Worm (Caenorhabditis elegans) whole organism, L2 larva: ENCODE results near the gene C49G7.12.

Experiments used
- F13H6.1 ChIP-seq: sonication (generic microtip); optimal IDR thresholded peaks from 2 replicates; lab custom pipeline; 2016; ENCODE audit warnings: missing genetic modification characterization, missing compliant biosample characterization
- R02D3.7 ChIP-seq: fragments of 150-350 bp; optimal IDR thresholded peaks from 2 replicates; lab custom pipeline; 2014; ENCODE audit warnings: missing biosample characterization, missing genetic modification characterization
- Y55F3AM.14 ChIP-seq: fragments of 200-800 bp; sonication (Bioruptor generic); optimal IDR thresholded peaks from 2 replicates; lab custom pipeline; 2018; ENCODE audit warnings: mild to moderate bottlenecking, missing genetic modification characterization, missing compliant biosample characterization
- ZK546.5 ChIP-seq: sonication (generic microtip); optimal IDR thresholded peaks from 2 replicates; lab custom pipeline; 2017; ENCODE audit warnings: missing biosample characterization, missing genetic modification characterization
- alr-1 ChIP-seq: fragments of 150-350 bp; optimal IDR thresholded peaks from 2 replicates; lab custom pipeline; 2014; ENCODE audit warnings: missing biosample characterization, missing genetic modification characterization
- ama-1 ChIP-seq: fragments of 150-350 bp; optimal IDR thresholded peaks from 2 replicates; lab custom pipeline; 2018; ENCODE audit warnings: inconsistent platforms
- blmp-1 ChIP-seq: sonication (generic microtip); optimal IDR thresholded peaks from 2 replicates; lab custom pipeline; 2017; ENCODE audit warnings: missing genetic modification characterization, mild to moderate bottlenecking, missing compliant biosample characterization, antibody characterized with exemption, moderate library complexity; ENCODE audit not compliant: insufficient read depth
- ceh-16 ChIP-seq: fragments of 150-350 bp; optimal IDR thresholded peaks from 2 replicates; lab custom pipeline; 2014; ENCODE audit warnings: missing biosample characterization, missing genetic modification characterization
- crh-2 ChIP-seq: sonication (generic microtip); optimal IDR thresholded peaks from 2 replicates; lab custom pipeline; 2017; ENCODE audit warnings: missing biosample characterization, missing genetic modification characterization
- egl-27 ChIP-seq: sonication (generic microtip); optimal IDR thresholded peaks from 3 replicates; lab custom pipeline; 2017; ENCODE audit warnings: missing biosample characterization, missing genetic modification reagents, missing genetic modification characterization
- elt-1 ChIP-seq: fragments of 150-350 bp; optimal IDR thresholded peaks from 2 replicates; lab custom pipeline; 2014; ENCODE audit warnings: missing biosample characterization, missing genetic modification characterization
- elt-3 ChIP-seq: sonication (generic microtip); optimal IDR thresholded peaks from 2 replicates; lab custom pipeline; 2017; ENCODE audit warnings: missing biosample characterization, missing genetic modification characterization
- fos-1 ChIP-seq: fragments of 150-350 bp; optimal IDR thresholded peaks from 2 replicates; lab custom pipeline; 2014; ENCODE audit warnings: missing biosample characterization, missing genetic modification characterization
- gmeb-1 ChIP-seq: fragments of 150-350 bp; optimal IDR thresholded peaks from 2 replicates; lab custom pipeline; 2014; ENCODE audit warnings: missing biosample characterization, missing genetic modification characterization
- lin-13 ChIP-seq: fragments of 150-350 bp; optimal IDR thresholded peaks from 2 replicates; lab custom pipeline; 2014; ENCODE audit warnings: missing biosample characterization, missing genetic modification reagents, missing genetic modification characterization
- lin-39 ChIP-seq: fragments of 150-350 bp; optimal IDR thresholded peaks from 2 replicates; lab custom pipeline; 2014; ENCODE audit warnings: missing biosample characterization, missing genetic modification reagents, missing genetic modification characterization
- lsy-2 ChIP-seq, 2 experiments: fragments of 150-350 bp in 1 of 2; sonication (generic microtip) in 1 of 2; optimal IDR thresholded peaks; 2 replicates each; lab custom pipeline; 2014 to 2017; ENCODE audit warnings: missing biosample characterization in 2 of 2, missing genetic modification characterization in 2 of 2
- mab-5 ChIP-seq: fragments of 150-350 bp; optimal IDR thresholded peaks from 2 replicates; lab custom pipeline; 2014; ENCODE audit warnings: missing biosample characterization, missing genetic modification characterization
- mbf-1 ChIP-seq: sonication (generic microtip); optimal IDR thresholded peaks from 2 replicates; lab custom pipeline; 2017; ENCODE audit warnings: missing biosample characterization, missing genetic modification characterization
- mdl-1 ChIP-seq, 2 experiments: fragments of 150-350 bp in 1 of 2; sonication (generic microtip) in 1 of 2; optimal IDR thresholded peaks; 2 replicates each; lab custom pipeline; 2017; ENCODE audit warnings: missing biosample characterization in 2 of 2, missing genetic modification characterization in 2 of 2
- nhr-12 ChIP-seq: fragments of 150-350 bp; optimal IDR thresholded peaks from 2 replicates; lab custom pipeline; 2014; ENCODE audit warnings: missing biosample characterization, missing genetic modification characterization
- nhr-21 ChIP-seq: fragments of 150-350 bp; optimal IDR thresholded peaks from 2 replicates; lab custom pipeline; 2014; ENCODE audit warnings: missing biosample characterization, missing genetic modification characterization
- nhr-237 ChIP-seq: fragments of 150-350 bp; optimal IDR thresholded peaks from 2 replicates; lab custom pipeline; 2014; ENCODE audit warnings: missing biosample characterization, missing genetic modification characterization
- nhr-6 ChIP-seq: fragments of 150-350 bp; optimal IDR thresholded peaks from 2 replicates; lab custom pipeline; 2014; ENCODE audit warnings: missing biosample characterization, missing genetic modification characterization
- nhr-77 ChIP-seq: fragments of 150-350 bp; optimal IDR thresholded peaks from 2 replicates; lab custom pipeline; 2014; ENCODE audit warnings: missing biosample characterization, missing genetic modification characterization
- peb-1 ChIP-seq: fragments of 150-350 bp; optimal IDR thresholded peaks from 2 replicates; lab custom pipeline; 2014; ENCODE audit warnings: missing biosample characterization, missing genetic modification characterization
- sem-4 ChIP-seq: fragments of 150-350 bp; optimal IDR thresholded peaks from 2 replicates; lab custom pipeline; 2014; ENCODE audit warnings: missing biosample characterization, missing genetic modification reagents, missing genetic modification characterization
- skn-1 ChIP-seq: sonication (generic microtip); optimal IDR thresholded peaks from 2 replicates; lab custom pipeline; 2017; ENCODE audit warnings: missing biosample characterization, missing genetic modification characterization
- sma-3 ChIP-seq: sonication (generic microtip); optimal IDR thresholded peaks from 2 replicates; lab custom pipeline; 2016; ENCODE audit warnings: missing genetic modification reagents, missing genetic modification characterization, missing compliant biosample characterization
- sma-9 ChIP-seq, 2 experiments: fragments of 150-350 bp in 1 of 2; sonication (generic microtip) in 1 of 2; optimal IDR thresholded peaks; 2 replicates each; lab custom pipeline; 2014 to 2016; ENCODE audit warnings: missing genetic modification characterization in 2 of 2, mild to moderate bottlenecking in 1 of 2, missing biosample characterization in 1 of 2, missing compliant biosample characterization in 1 of 2, missing genetic modification reagents in 1 of 2, moderate library complexity in 1 of 2
- snpc-4 ChIP-seq: fragments of 150-350 bp; optimal IDR thresholded peaks from 2 replicates; lab custom pipeline; 2014; ENCODE audit warnings: missing biosample characterization, missing genetic modification characterization
- unc-39 ChIP-seq: fragments of 150-350 bp; optimal IDR thresholded peaks from 2 replicates; lab custom pipeline; 2014; ENCODE audit warnings: missing biosample characterization, missing genetic modification characterization
- unc-55 ChIP-seq: fragments of 150-350 bp; sonication (generic microtip); optimal IDR thresholded peaks from 3 replicates; lab custom pipeline; 2014; ENCODE audit warnings: missing biosample characterization, missing genetic modification reagents, missing genetic modification characterization
- ztf-11 ChIP-seq: sonication (generic microtip); optimal IDR thresholded peaks from 2 replicates; lab custom pipeline; 2017; ENCODE audit warnings: missing biosample characterization, missing genetic modification characterization
- ztf-4 ChIP-seq: fragments of 150-350 bp; optimal IDR thresholded peaks from 2 replicates; lab custom pipeline; 2014; ENCODE audit warnings: missing biosample characterization, missing genetic modification characterization

C49G7.12 gene

ce11 chrV:4038110-4038509, at the start of gene C49G7.12:
Gene C49G7.12, plus strand, starts transcription at chrV:4038410.
- no peak for TF ChIP-seq ztf-11 (tag; lab: Kevin White, UChicago)
- no peak for TF ChIP-seq nhr-21
- TF ChIP-seq F13H6.1 (tag; lab: Kevin White, UChicago), result no peak
- TF ChIP-seq nhr-77, result no peak
- TF ChIP-seq ama-1, result no peak
- TF ChIP-seq lin-13 (GFP tag; lab: Kevin White, UChicago), result no peak
- no peak for TF ChIP-seq mab-5 (tag; lab: Kevin White, UChicago)

DNA sequence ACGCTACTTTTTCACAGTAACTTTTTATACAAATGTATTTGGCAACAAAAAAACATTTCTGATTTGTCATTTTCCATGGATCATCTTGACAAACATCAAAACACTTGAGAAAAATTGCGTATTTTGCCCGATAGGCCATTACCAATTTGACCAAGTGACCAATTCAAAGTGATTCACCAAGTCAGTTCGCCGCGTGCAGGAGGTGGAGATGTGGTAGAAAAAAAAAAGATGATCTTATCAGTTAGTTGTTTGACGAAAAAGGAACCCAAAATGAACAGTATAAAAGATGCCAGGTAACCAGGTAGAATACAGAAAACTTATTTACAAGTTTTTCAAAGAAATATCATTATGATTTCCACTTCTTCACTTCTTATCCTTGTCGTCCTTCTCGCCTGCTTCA, 49.1 kb upstream of the C49G7.12 start, which contains the start of gene nlp-27:
Gene nlp-27 (plus strand): TSS at position 309 of the 400 bp plus-strand sequence.
- TF ChIP-seq nhr-21 (peak; percentile 3), unc-55 (GFP tag; lab: Kevin White, UChicago) (no peak), fos-1 (tag; lab: Kevin White, UChicago) (peak; percentile 1)

ce11 chrV:3992334-3992733, 45.9 kb upstream of the C49G7.12 start:
- TF ChIP-seq blmp-1 (tag; lab: Kevin White, UChicago) (no peak), mdl-1 (tag; optimal IDR thresholded peaks at IDR 0.05; lab: Kevin White, UChicago) (no peak), unc-39 (tag; lab: Kevin White, UChicago) (no peak), nhr-6 (tag; lab: Kevin White, UChicago) (no peak), elt-1 (tag; lab: Kevin White, UChicago) (no peak), mbf-1 (tag; lab: Kevin White, UChicago) (no peak), Y55F3AM.14 (GFP tag; lab: Kevin White, UChicago) (no peak), ama-1 (no peak)

- TF ChIP-seq egl-27 (tag; lab: Kevin White, UChicago), result no peak
- no peak for TF ChIP-seq lsy-2 (tag; optimal IDR thresholded peaks at IDR 0.05; lab: Kevin White, UChicago)
- no peak for TF ChIP-seq alr-1 (tag; lab: Kevin White, UChicago)
- TF ChIP-seq crh-2 (tag; lab: Kevin White, UChicago), result no peak
- TF ChIP-seq unc-55 (GFP tag; lab: Kevin White, UChicago), result no peak
- TF ChIP-seq sma-9 (GFP tag; optimal IDR thresholded peaks at IDR 0.05; lab: Kevin White, UChicago), result no peak
- TF ChIP-seq sma-9 (tag; optimal IDR thresholded peaks at IDR 0.05; lab: Kevin White, UChicago), result no peak
- TF ChIP-seq mbf-1 (tag; lab: Kevin White, UChicago), result no peak
- no peak for TF ChIP-seq nhr-21
- no peak for TF ChIP-seq gmeb-1 (tag; lab: Kevin White, UChicago)
- no peak for TF ChIP-seq unc-39 (tag; lab: Kevin White, UChicago)
- no peak for TF ChIP-seq ztf-4 (tag; lab: Kevin White, UChicago)
- no peak for TF ChIP-seq F13H6.1 (tag; lab: Kevin White, UChicago)
- TF ChIP-seq elt-1 (tag; lab: Kevin White, UChicago), result no peak
- TF ChIP-seq lin-39 (tag; lab: Kevin White, UChicago), result no peak
- no peak for TF ChIP-seq Y55F3AM.14 (GFP tag; lab: Kevin White, UChicago)
- TF ChIP-seq skn-1 (tag; lab: Kevin White, UChicago), result no peak
- TF ChIP-seq elt-3 (tag; lab: Kevin White, UChicago), result no peak
- no peak for TF ChIP-seq sma-3
- TF ChIP-seq snpc-4 (tag; lab: Kevin White, UChicago), result no peak
These were observed 44.2 kb upstream of the C49G7.12 start, which contains the start of gene K09D9.9 for ce11 chrV:3994048-3994447. Gene K09D9.9, minus strand, starts transcription at chrV:3994148.

DNA sequence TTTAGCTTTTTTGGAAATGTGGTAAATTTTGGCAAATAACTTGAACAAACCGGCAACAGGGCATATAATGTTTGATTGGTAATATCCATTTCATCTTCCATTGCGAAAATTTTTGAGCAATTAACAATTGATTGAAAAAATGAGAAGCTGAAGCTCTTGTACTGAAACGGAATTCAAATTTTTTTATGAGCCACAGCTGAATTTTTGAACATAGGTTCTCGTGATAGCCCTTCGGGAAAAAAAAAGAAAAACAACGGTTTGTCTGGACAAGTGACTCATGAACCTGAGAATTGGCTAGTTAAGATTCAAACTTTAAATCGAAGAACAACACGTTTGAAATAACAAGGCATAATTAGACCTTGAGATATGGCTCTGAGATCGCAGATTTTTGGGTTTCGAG, 42.4 kb upstream of the C49G7.12 start, which contains the start of gene srx-62:
Gene srx-62 (minus strand): TSS at position 101 of the 400 bp plus-strand sequence.
- TF ChIP-seq nhr-6 (tag; lab: Kevin White, UChicago), result no peak

- TF ChIP-seq ceh-16 (tag; lab: Kevin White, UChicago) (no peak), sem-4 (no peak), ZK546.5 (no peak), R02D3.7 (tag; lab: Kevin White, UChicago) (no peak), nhr-12 (tag; lab: Kevin White, UChicago) (no peak), ztf-11 (tag; lab: Kevin White, UChicago) (no peak), lin-39 (tag; lab: Kevin White, UChicago) (no peak), mdl-1 (tag; optimal IDR thresholded peaks at IDR 0.05; lab: Kevin White, UChicago) (no peak), elt-3 (tag; lab: Kevin White, UChicago) (no peak), nhr-237 (tag; lab: Kevin White, UChicago) (no peak), snpc-4 (tag; lab: Kevin White, UChicago) (no peak), peb-1 (no peak), fos-1 (tag; lab: Kevin White, UChicago) (no peak), lsy-2 (tag; optimal IDR thresholded peaks at IDR 0.05; lab: Kevin White, UChicago) (no peak), gmeb-1 (tag; lab: Kevin White, UChicago) (no peak)
These were observed 33.6 kb upstream of the C49G7.12 start for ce11 chrV:4004577-4004976.
